Fruit fly (Drosophila melanogaster): Measurements from ENCODE around the gene CG16721.

Gene CG16721

dm6 chrX:5894529-5895487 is 15.1 kb downstream of the CG16721 start (continued):
- TF ChIP-seq ci (GFP tag; IDR thresholded peaks at IDR 0.05) (no peak), CG12769 (tag; optimal IDR thresholded peaks at IDR 0.05) (peak; percentile 31), BEAF-32 (GFP tag; optimal IDR thresholded peaks at IDR 0.05) (no peak), Sox100B (GFP tag; optimal IDR thresholded peaks at IDR 0.05) (peak; percentile 7), sim (GFP tag; IDR thresholded peaks at IDR 0.05) (no peak), CG10321 (GFP tag; IDR thresholded peaks at IDR 0.05) (no peak), HLH4C (GFP tag; IDR thresholded peaks at IDR 0.05; ENCODE audit: partially characterized antibody) (no peak), pb (GFP tag; optimal IDR thresholded peaks at IDR 0.05) (no peak), fd102C (GFP tag; optimal IDR thresholded peaks at IDR 0.05) (no peak), al (GFP tag; IDR thresholded peaks at IDR 0.05) (no peak), caup (GFP tag; optimal IDR thresholded peaks at IDR 0.05; ENCODE audit: severe bottlenecking) (no peak), Gsc (GFP tag; IDR thresholded peaks at IDR 0.05) (no peak), dmrt99B (tag; optimal IDR thresholded peaks at IDR 0.05) (peak; percentile 31), Mes4 (GFP tag; optimal IDR thresholded peaks at IDR 0.05) (no peak)

dm6 chrX:5895821-5896550 is 16.3 kb downstream of the CG16721 start:
- TF ChIP-seq ham (GFP tag; IDR thresholded peaks at IDR 0.05) (0 out of 2 replicates have a peak, but pooled peaks have one; percentile 37), Sin3A (optimal IDR thresholded peaks at IDR 0.05) (no peak), ci (GFP tag; IDR thresholded peaks at IDR 0.05) (peak; percentile 97), gsb (GFP tag; IDR thresholded peaks at IDR 0.05) (peak; percentile 69), Pdp1 (GFP tag; optimal IDR thresholded peaks at IDR 0.05) (peak; percentile 83 to 89), CG4404 (GFP tag; IDR thresholded peaks at IDR 0.05) (peak; percentile 78), Hsf (GFP tag; optimal IDR thresholded peaks at IDR 0.05) (peak; percentile 87), cad (GFP tag; optimal IDR thresholded peaks at IDR 0.05) (no peak), schlank (tag; optimal IDR thresholded peaks at IDR 0.05) (peak; percentile 28), sens-2 (GFP tag; IDR thresholded peaks at IDR 0.05) (peak; percentile 90), CG33213 (GFP tag; optimal IDR thresholded peaks at IDR 0.05) (peak; percentile 68), nmo (GFP tag; optimal IDR thresholded peaks at IDR 0.05) (peak; percentile 92), CG7928 (GFP tag; optimal IDR thresholded peaks at IDR 0.05) (peak; percentile 57), grau (tag; optimal IDR thresholded peaks at IDR 0.05) (peak; percentile 79), BEAF-32 (GFP tag; optimal IDR thresholded peaks at IDR 0.05) (no peak), sug (tag; optimal IDR thresholded peaks at IDR 0.05) (peak; percentile 39), Side (GFP tag; optimal IDR thresholded peaks at IDR 0.05) (peak; percentile 90), rib (GFP tag; IDR thresholded peaks at IDR 0.05) (peak; percentile 45; the same call in 1 of the 2 replicates), HmgZ (tag; optimal IDR thresholded peaks at IDR 0.05) (peak; percentile 73), zfh2 (GFP tag; optimal IDR thresholded peaks at IDR 0.05) (peak; percentile 30), sens (GFP tag) (peak; percentile 99), Opbp (GFP tag; IDR thresholded peaks at IDR 0.05; ENCODE audit: partially characterized antibody) (no peak), bsh (GFP tag; optimal IDR thresholded peaks at IDR 0.05) (peak; percentile 95 to 98), TFAM (GFP tag; optimal IDR thresholded peaks at IDR 0.05) (peak; percentile 64), Lpt (GFP tag; optimal IDR thresholded peaks at IDR 0.05) (no peak), Camta (GFP tag; optimal IDR thresholded peaks at IDR 0.05) (peak; percentile 87), CG8359 (GFP tag; optimal IDR thresholded peaks at IDR 0.05; ENCODE audit: borderline replicate concordance) (peak; percentile 77), CG3726 (GFP tag; IDR thresholded peaks at IDR 0.05) (peak; percentile 96), tll (GFP tag; optimal IDR thresholded peaks at IDR 0.05) (no peak), CG7556 (GFP tag; optimal IDR thresholded peaks at IDR 0.05) (peak; percentile 83), CG2120 (GFP tag; optimal IDR thresholded peaks at IDR 0.05) (peak; percentile 72), pros (GFP tag; optimal IDR thresholded peaks at IDR 0.05) (no peak), CG17612 (GFP tag; IDR thresholded peaks at IDR 0.05) (peak; percentile 81), Chrac-16 (GFP tag; optimal IDR thresholded peaks at IDR 0.05) (peak; percentile 88)
